Worm (Caenorhabditis elegans): ENCODE data around the gene C16C8.8.

- TF ChIP-seq nfya-1 (tag; optimal IDR thresholded peaks at IDR 0.05) (no peak), pqm-1 (tag; optimal IDR thresholded peaks at IDR 0.05) (no peak), F13H6.1 (tag; optimal IDR thresholded peaks at IDR 0.05) (no peak), lin-11 (tag; optimal IDR thresholded peaks at IDR 0.05) (no peak), nhr-232 (tag; optimal IDR thresholded peaks at IDR 0.05) (no peak), pros-1 (tag; optimal IDR thresholded peaks at IDR 0.05) (no peak), hlh-8 (tag; optimal IDR thresholded peaks at IDR 0.05) (no peak), C38D4.7 (GFP tag; optimal IDR thresholded peaks at IDR 0.05) (no peak), fkh-10 (GFP tag; optimal IDR thresholded peaks at IDR 0.05) (no peak), K09A11.1 (tag; optimal IDR thresholded peaks at IDR 0.05; ENCODE audit: insufficient read depth) (no peak), ahr-1 (tag; optimal IDR thresholded peaks at IDR 0.05) (no peak), syd-9 (tag; optimal IDR thresholded peaks at IDR 0.05) (no peak)
Measured at ce11 chrII:3453521-3453920, 8.0 kb downstream of the C16C8.8 start, which contains the start of gene C16C8.11.

All from whole organism, late embryonic.